Worm (Caenorhabditis elegans): ENCODE measurements around the gene Y25C1A.6.

- TF ChIP-seq snpc-4 (tag; optimal IDR thresholded peaks at IDR 0.05) (no peak), nhr-67 (tag; optimal IDR thresholded peaks at IDR 0.05) (no peak), unc-62 (GFP tag; optimal IDR thresholded peaks at IDR 0.05) (no peak), lsy-12 (tag; optimal IDR thresholded peaks at IDR 0.05) (no peak), egl-27 (tag; optimal IDR thresholded peaks at IDR 0.05) (no peak)
Observed at ce11 chrII:3093352-3093751, 32.5 kb downstream of the Y25C1A.6 start, which contains the start of gene srg-22.

Measured in whole organism, L3 larva.